Worm (Caenorhabditis elegans) whole organism, L2 larva: ENCODE measurements around the gene mau-8.

Source experiments
- C34F6.9 ChIP-seq: fragments of 150-350 bp; optimal IDR thresholded peaks from 2 replicates; lab custom pipeline; 2014; ENCODE audit warnings: missing biosample characterization, missing genetic modification characterization
- R02D3.7 ChIP-seq: fragments of 150-350 bp; optimal IDR thresholded peaks from 2 replicates; lab custom pipeline; 2014; ENCODE audit warnings: missing biosample characterization, missing genetic modification characterization
- Y55F3AM.14 ChIP-seq: fragments of 200-800 bp; sonication (Bioruptor generic); optimal IDR thresholded peaks from 2 replicates; lab custom pipeline; 2018; ENCODE audit warnings: mild to moderate bottlenecking, missing genetic modification characterization, missing compliant biosample characterization
- ZK546.5 ChIP-seq: sonication (generic microtip); optimal IDR thresholded peaks from 2 replicates; lab custom pipeline; 2017; ENCODE audit warnings: missing biosample characterization, missing genetic modification characterization
- alr-1 ChIP-seq: fragments of 150-350 bp; optimal IDR thresholded peaks from 2 replicates; lab custom pipeline; 2014; ENCODE audit warnings: missing biosample characterization, missing genetic modification characterization
- aly-2 ChIP-seq: fragments of 150-350 bp; optimal IDR thresholded peaks from 2 replicates; lab custom pipeline; 2014; ENCODE audit warnings: missing biosample characterization, missing genetic modification characterization
- ama-1 ChIP-seq: fragments of 150-350 bp; optimal IDR thresholded peaks from 2 replicates; lab custom pipeline; 2018; ENCODE audit warnings: inconsistent platforms
- blmp-1 ChIP-seq: sonication (generic microtip); optimal IDR thresholded peaks from 2 replicates; lab custom pipeline; 2017; ENCODE audit warnings: missing genetic modification characterization, mild to moderate bottlenecking, missing compliant biosample characterization, antibody characterized with exemption, moderate library complexity; ENCODE audit not compliant: insufficient read depth
- ceh-16 ChIP-seq: fragments of 150-350 bp; optimal IDR thresholded peaks from 2 replicates; lab custom pipeline; 2014; ENCODE audit warnings: missing biosample characterization, missing genetic modification characterization
- ceh-82 ChIP-seq: fragments of 150-350 bp; optimal IDR thresholded peaks from 2 replicates; lab custom pipeline; 2014; ENCODE audit warnings: missing biosample characterization, missing genetic modification characterization
- egl-27 ChIP-seq: sonication (generic microtip); optimal IDR thresholded peaks from 3 replicates; lab custom pipeline; 2017; ENCODE audit warnings: missing biosample characterization, missing genetic modification reagents, missing genetic modification characterization
- elt-3 ChIP-seq: sonication (generic microtip); optimal IDR thresholded peaks from 2 replicates; lab custom pipeline; 2017; ENCODE audit warnings: missing biosample characterization, missing genetic modification characterization
- fos-1 ChIP-seq: fragments of 150-350 bp; optimal IDR thresholded peaks from 2 replicates; lab custom pipeline; 2014; ENCODE audit warnings: missing biosample characterization, missing genetic modification characterization
- gmeb-1 ChIP-seq: fragments of 150-350 bp; optimal IDR thresholded peaks from 2 replicates; lab custom pipeline; 2014; ENCODE audit warnings: missing biosample characterization, missing genetic modification characterization
- lin-11 ChIP-seq: fragments of 150-350 bp; sonication (generic microtip); optimal IDR thresholded peaks from 2 replicates; lab custom pipeline; 2014; ENCODE audit warnings: missing biosample characterization, missing genetic modification characterization, inconsistent platforms, mixed read lengths
- lin-13 ChIP-seq: fragments of 150-350 bp; optimal IDR thresholded peaks from 2 replicates; lab custom pipeline; 2014; ENCODE audit warnings: missing biosample characterization, missing genetic modification reagents, missing genetic modification characterization
- lin-39 ChIP-seq: fragments of 150-350 bp; optimal IDR thresholded peaks from 2 replicates; lab custom pipeline; 2014; ENCODE audit warnings: missing biosample characterization, missing genetic modification reagents, missing genetic modification characterization
- lsy-2 ChIP-seq, 2 experiments: fragments of 150-350 bp in 1 of 2; sonication (generic microtip) in 1 of 2; optimal IDR thresholded peaks; 2 replicates each; lab custom pipeline; 2014 to 2017; ENCODE audit warnings: missing biosample characterization in 2 of 2, missing genetic modification characterization in 2 of 2
- mab-5 ChIP-seq: fragments of 150-350 bp; optimal IDR thresholded peaks from 2 replicates; lab custom pipeline; 2014; ENCODE audit warnings: missing biosample characterization, missing genetic modification characterization
- mbf-1 ChIP-seq: sonication (generic microtip); optimal IDR thresholded peaks from 2 replicates; lab custom pipeline; 2017; ENCODE audit warnings: missing biosample characterization, missing genetic modification characterization
- mdl-1 ChIP-seq, 2 experiments: fragments of 150-350 bp in 1 of 2; sonication (generic microtip) in 1 of 2; optimal IDR thresholded peaks; 2 replicates each; lab custom pipeline; 2017; ENCODE audit warnings: missing biosample characterization in 2 of 2, missing genetic modification characterization in 2 of 2
- nhr-10 ChIP-seq: sonication (generic microtip); optimal IDR thresholded peaks from 2 replicates; lab custom pipeline; 2017; ENCODE audit warnings: missing biosample characterization, missing genetic modification characterization
- nhr-11 ChIP-seq: fragments of 150-350 bp; optimal IDR thresholded peaks from 2 replicates; lab custom pipeline; 2014; ENCODE audit warnings: missing biosample characterization, missing genetic modification characterization
- nhr-12 ChIP-seq: fragments of 150-350 bp; optimal IDR thresholded peaks from 2 replicates; lab custom pipeline; 2014; ENCODE audit warnings: missing biosample characterization, missing genetic modification characterization
- nhr-21 ChIP-seq: fragments of 150-350 bp; optimal IDR thresholded peaks from 2 replicates; lab custom pipeline; 2014; ENCODE audit warnings: missing biosample characterization, missing genetic modification characterization
- nhr-23 ChIP-seq: fragments of 150-350 bp; optimal IDR thresholded peaks from 2 replicates; lab custom pipeline; 2014; ENCODE audit warnings: missing biosample characterization, missing genetic modification reagents, missing genetic modification characterization
- nhr-237 ChIP-seq: fragments of 150-350 bp; optimal IDR thresholded peaks from 2 replicates; lab custom pipeline; 2014; ENCODE audit warnings: missing biosample characterization, missing genetic modification characterization
- nhr-25 ChIP-seq: fragments of 150-350 bp; sonication (generic microtip); optimal IDR thresholded peaks from 3 replicates; lab custom pipeline; 2014; ENCODE audit warnings: missing biosample characterization, missing genetic modification characterization
- nhr-6 ChIP-seq: fragments of 150-350 bp; optimal IDR thresholded peaks from 2 replicates; lab custom pipeline; 2014; ENCODE audit warnings: missing biosample characterization, missing genetic modification characterization
- peb-1 ChIP-seq: fragments of 150-350 bp; optimal IDR thresholded peaks from 2 replicates; lab custom pipeline; 2014; ENCODE audit warnings: missing biosample characterization, missing genetic modification characterization
- sem-4 ChIP-seq: fragments of 150-350 bp; optimal IDR thresholded peaks from 2 replicates; lab custom pipeline; 2014; ENCODE audit warnings: missing biosample characterization, missing genetic modification reagents, missing genetic modification characterization
- skn-1 ChIP-seq: sonication (generic microtip); optimal IDR thresholded peaks from 2 replicates; lab custom pipeline; 2017; ENCODE audit warnings: missing biosample characterization, missing genetic modification characterization
- sma-3 ChIP-seq: sonication (generic microtip); optimal IDR thresholded peaks from 2 replicates; lab custom pipeline; 2016; ENCODE audit warnings: missing genetic modification reagents, missing genetic modification characterization, missing compliant biosample characterization
- unc-39 ChIP-seq: fragments of 150-350 bp; optimal IDR thresholded peaks from 2 replicates; lab custom pipeline; 2014; ENCODE audit warnings: missing biosample characterization, missing genetic modification characterization
- unc-62 ChIP-seq: fragments of 150-350 bp; optimal IDR thresholded peaks from 2 replicates; lab custom pipeline; 2014; ENCODE audit warnings: missing biosample characterization, missing genetic modification reagents, missing genetic modification characterization
- zag-1 ChIP-seq: fragments of 150-350 bp; optimal IDR thresholded peaks from 2 replicates; lab custom pipeline; 2014; ENCODE audit warnings: missing biosample characterization, missing genetic modification characterization
- ztf-1 ChIP-seq: fragments of 200-800 bp; sonication (Bioruptor generic); conservative IDR thresholded peaks from 2 replicates; pipeline ENCODE4 v1.3.6; 2022; ENCODE audit warnings: missing genetic modification characterization, missing compliant biosample characterization
- ztf-11 ChIP-seq: sonication (generic microtip); optimal IDR thresholded peaks from 2 replicates; lab custom pipeline; 2017; ENCODE audit warnings: missing biosample characterization, missing genetic modification characterization
- ztf-4 ChIP-seq: fragments of 150-350 bp; optimal IDR thresholded peaks from 2 replicates; lab custom pipeline; 2014; ENCODE audit warnings: missing biosample characterization, missing genetic modification characterization

Gene mau-8

DNA sequence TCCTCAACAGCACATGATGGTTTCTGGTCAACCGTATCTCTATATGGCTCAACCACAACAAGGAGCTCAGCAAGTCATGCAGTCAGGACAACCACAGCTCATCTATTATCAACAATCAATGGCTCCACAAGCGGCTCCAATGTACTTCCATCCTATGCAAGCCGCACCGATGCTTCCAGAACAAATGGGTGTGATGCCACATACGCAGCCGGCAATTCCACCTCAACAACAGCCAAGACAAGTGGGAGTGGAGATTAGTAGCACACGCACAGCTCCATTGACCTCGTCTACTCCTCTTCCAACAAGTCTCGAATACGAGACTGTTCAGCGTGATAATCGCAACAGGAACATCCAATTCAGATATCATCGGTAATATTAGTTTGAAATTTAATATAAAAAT, 23.8 kb upstream of the mau-8 start:
- no peak for TF ChIP-seq elt-3 (tag; lab: Kevin White, UChicago)
- TF ChIP-seq C34F6.9 (tag; lab: Kevin White, UChicago), result no peak
- no peak for TF ChIP-seq Y55F3AM.14 (GFP tag; lab: Kevin White, UChicago)
- no peak for TF ChIP-seq zag-1 (tag; lab: Kevin White, UChicago)

DNA sequence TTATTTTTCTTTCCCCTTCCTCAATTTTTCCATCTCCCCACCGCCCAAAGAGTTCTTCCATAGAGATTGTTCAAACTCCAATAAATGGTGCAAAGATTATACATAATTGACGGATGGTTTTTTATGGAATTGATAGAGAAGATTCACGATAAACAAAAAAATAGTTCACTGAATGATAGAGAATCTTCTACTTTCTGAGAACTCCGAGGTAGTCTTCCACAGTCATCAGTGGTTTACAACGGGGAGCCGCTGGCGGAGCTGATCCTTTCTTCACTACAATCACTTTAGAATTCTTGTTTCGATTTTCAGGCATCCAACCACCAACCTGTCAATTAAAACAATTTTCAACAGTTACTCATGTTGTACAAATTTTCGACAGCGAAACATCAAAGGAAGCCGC, 21.8 kb upstream of the mau-8 start:
- TF ChIP-seq nhr-10 (tag; lab: Kevin White, UChicago), result no peak
- no peak for TF ChIP-seq skn-1 (tag; lab: Kevin White, UChicago)

DNA sequence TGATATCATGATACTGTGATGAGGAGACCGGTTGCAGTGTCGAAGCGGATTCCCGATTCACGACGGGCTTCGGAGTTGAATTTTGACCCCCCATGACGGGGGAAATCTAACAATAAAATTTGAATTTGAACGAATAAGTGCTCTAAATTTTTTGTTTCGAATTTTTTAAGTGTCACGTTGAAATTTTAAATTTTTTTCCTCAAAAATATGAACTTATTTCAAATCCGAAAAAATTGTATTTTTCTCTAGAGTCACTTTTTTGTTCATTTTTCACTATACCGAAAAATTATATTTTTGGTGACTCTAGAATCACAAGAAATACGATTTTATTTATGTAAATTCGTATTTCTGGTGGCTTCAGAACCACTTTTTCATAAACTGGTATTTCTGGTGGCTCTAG, 19.3 kb upstream of the mau-8 start, which contains the start of gene W02A2.8:
Gene W02A2.8 (minus strand): TSS at position 101 of the 400 bp plus-strand sequence.
- TF ChIP-seq lin-13 (GFP tag; lab: Kevin White, UChicago), result no peak
- no peak for TF ChIP-seq ama-1 (lab: Kevin White, UChicago)
- TF ChIP-seq alr-1 (tag; lab: Kevin White, UChicago), result no peak
- TF ChIP-seq mdl-1 (tag; optimal IDR thresholded peaks at IDR 0.05; lab: Kevin White, UChicago), result no peak
- TF ChIP-seq aly-2 (tag; lab: Kevin White, UChicago), result no peak
- no peak for TF ChIP-seq nhr-11 (tag; lab: Kevin White, UChicago)
- TF ChIP-seq nhr-23, result no peak
- no peak for TF ChIP-seq peb-1 (tag; lab: Kevin White, UChicago)
- TF ChIP-seq blmp-1, result no peak
- no peak for TF ChIP-seq lin-39 (tag; lab: Kevin White, UChicago)
- no peak for TF ChIP-seq nhr-237 (tag; lab: Kevin White, UChicago)
- no peak for TF ChIP-seq ztf-4 (tag; lab: Kevin White, UChicago)
- no peak for TF ChIP-seq gmeb-1 (tag; lab: Kevin White, UChicago)
- no peak for TF ChIP-seq sma-3 (GFP tag; lab: Kevin White, UChicago)
- TF ChIP-seq nhr-25 (tag; lab: Kevin White, UChicago), result no peak
- TF ChIP-seq ceh-16 (tag; lab: Kevin White, UChicago), result no peak
- TF ChIP-seq nhr-12 (tag; lab: Kevin White, UChicago), result no peak
- TF ChIP-seq egl-27 (tag; lab: Kevin White, UChicago), result no peak

ce11 chrIV:13360144-13360543, 17.7 kb upstream of the mau-8 start, which contains the start of gene Y62E10A.3:
Y62E10A.3 (minus strand) TSS chrIV:13360244.
- TF ChIP-seq nhr-12 (tag; lab: Kevin White, UChicago) (no peak), nhr-21 (tag; lab: Kevin White, UChicago) (no peak), fos-1 (tag; lab: Kevin White, UChicago) (no peak), nhr-10 (tag; lab: Kevin White, UChicago) (no peak), ama-1 (lab: Kevin White, UChicago) (no peak), C34F6.9 (tag; lab: Kevin White, UChicago) (no peak), nhr-6 (tag; lab: Kevin White, UChicago) (no peak), ztf-11 (no peak), egl-27 (tag; lab: Kevin White, UChicago) (no peak), nhr-11 (tag; lab: Kevin White, UChicago) (no peak), unc-39 (tag; lab: Kevin White, UChicago) (no peak), aly-2 (tag; lab: Kevin White, UChicago) (no peak), ceh-82 (tag; lab: Kevin White, UChicago) (no peak), alr-1 (tag; lab: Kevin White, UChicago) (no peak), ztf-1 (GFP tag; lab: Robert Waterston, UW) (no peak), lsy-2 (tag; optimal IDR thresholded peaks at IDR 0.05; lab: Kevin White, UChicago) (no peak), lin-11 (tag; lab: Kevin White, UChicago) (no peak), ZK546.5 (tag; lab: Kevin White, UChicago) (no peak), unc-62 (GFP tag; lab: Kevin White, UChicago) (no peak)

DNA sequence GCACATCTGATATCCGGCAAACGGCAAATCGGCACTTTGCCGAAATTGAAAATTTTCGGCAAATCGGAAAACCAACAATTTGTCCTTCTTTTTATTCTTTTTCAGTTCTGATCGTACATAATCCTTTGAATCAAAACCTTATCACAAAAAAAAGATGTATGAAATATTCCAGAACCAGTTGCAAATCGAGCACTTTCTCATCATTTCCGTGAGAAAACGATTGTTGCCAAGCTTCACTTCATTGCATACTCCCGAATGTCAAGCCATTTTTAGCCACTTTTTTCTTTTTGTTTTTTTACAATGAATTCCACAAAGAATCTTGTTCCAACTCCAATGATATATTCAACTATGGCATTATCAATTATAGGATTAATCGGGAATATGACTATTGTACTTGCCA, 12.9 kb upstream of the mau-8 start, which contains the start of gene srsx-25:
Gene srsx-25 (plus strand): TSS at position 301 of the 400 bp plus-strand sequence.
- TF ChIP-seq ceh-82 (tag; lab: Kevin White, UChicago) (no peak), nhr-11 (tag; lab: Kevin White, UChicago) (no peak), mbf-1 (tag; lab: Kevin White, UChicago) (no peak), zag-1 (tag; lab: Kevin White, UChicago) (no peak), C34F6.9 (tag; lab: Kevin White, UChicago) (no peak), mab-5 (no peak), sem-4 (tag; lab: Kevin White, UChicago) (no peak), R02D3.7 (tag; lab: Kevin White, UChicago) (no peak), skn-1 (tag; lab: Kevin White, UChicago) (no peak), sma-3 (GFP tag; lab: Kevin White, UChicago) (no peak)
